Worm (Caenorhabditis elegans): ENCODE data around the gene nlt-1.

ce11 chrII:10044961-10045360 is 44.0 kb upstream of the nlt-1 start, which contains the start of the genes F52H3.11 and bath-38:
- TF ChIP-seq fos-1 (tag; optimal IDR thresholded peaks at IDR 0.05), result no peak
- TF ChIP-seq nhr-25 (tag; optimal IDR thresholded peaks at IDR 0.05), result no peak
- TF ChIP-seq ama-1 (optimal IDR thresholded peaks at IDR 0.05), result no peak
- no peak for TF ChIP-seq snpc-4 (tag; optimal IDR thresholded peaks at IDR 0.05)
- TF ChIP-seq aly-2 (tag; optimal IDR thresholded peaks at IDR 0.05), result no peak
- TF ChIP-seq nhr-11 (tag; optimal IDR thresholded peaks at IDR 0.05), result no peak
- TF ChIP-seq lin-39 (tag; optimal IDR thresholded peaks at IDR 0.05), result no peak
- TF ChIP-seq ztf-4 (tag; optimal IDR thresholded peaks at IDR 0.05), result no peak
- TF ChIP-seq nhr-12 (tag; optimal IDR thresholded peaks at IDR 0.05), result no peak
- TF ChIP-seq egl-27 (tag; optimal IDR thresholded peaks at IDR 0.05), result no peak
- no peak for TF ChIP-seq peb-1 (tag; optimal IDR thresholded peaks at IDR 0.05)
- TF ChIP-seq unc-62 (GFP tag; optimal IDR thresholded peaks at IDR 0.05), result no peak
